Fruit fly (Drosophila melanogaster) whole organism, embryonic: Measurements from ENCODE around the gene Acp65Aa.

Experiments used
- Atf6 ChIP-seq: fragments of 200-800 bp; sonication (Bioruptor generic); IDR thresholded peaks from 2 replicates; pipeline ENCODE4 v1.3.6; 2022; ENCODE audit warnings: missing biosample characterization, missing genetic modification characterization
- Bdp1 ChIP-seq: fragments of 200-800 bp; sonication (Bioruptor generic); optimal IDR thresholded peaks from 3 replicates; lab custom pipeline; 2016; ENCODE audit warnings: missing biosample characterization, missing genetic modification characterization
- CG1024 ChIP-seq: fragments of 200-800 bp; sonication (Bioruptor generic); IDR thresholded peaks from 2 replicates; pipeline ENCODE4 v1.3.6; 2022; ENCODE audit warnings: missing biosample characterization, missing genetic modification characterization
- CG10979 ChIP-seq: fragments of 200-800 bp; sonication (Bioruptor generic); optimal IDR thresholded peaks from 2 replicates; lab custom pipeline; 2018; ENCODE audit warnings: missing biosample characterization, mild to moderate bottlenecking, missing genetic modification characterization, moderate library complexity
- CG11398 ChIP-seq: fragments of 200-800 bp; sonication (Bioruptor generic); optimal IDR thresholded peaks from 2 replicates; lab custom pipeline; 2016; ENCODE audit warnings: missing biosample characterization, missing genetic modification characterization
- CG12104 ChIP-seq: fragments of 200-800 bp; sonication (Bioruptor generic); optimal IDR thresholded peaks from 3 replicates; lab custom pipeline; 2016; ENCODE audit warnings: missing biosample characterization, missing genetic modification characterization
- CG12391 ChIP-seq: fragments of 200-800 bp; sonication (Bioruptor generic); optimal IDR thresholded peaks from 3 replicates; lab custom pipeline; 2018; ENCODE audit warnings: missing biosample characterization, mild to moderate bottlenecking, missing genetic modification characterization, moderate library complexity
- CG13424 ChIP-seq: fragments of 200-800 bp; sonication (Bioruptor generic); optimal IDR thresholded peaks from 2 replicates; lab custom pipeline; 2019; ENCODE audit warnings: missing biosample characterization, mild to moderate bottlenecking, missing genetic modification characterization, moderate library complexity
- CG14050 ChIP-seq: fragments of 200-800 bp; sonication (Bioruptor generic); IDR thresholded peaks from 3 replicates; pipeline ENCODE4 v1.3.6; 2022; ENCODE audit warnings: missing biosample characterization, missing genetic modification characterization
- CG14860 ChIP-seq: fragments of 200-800 bp; sonication (Bioruptor generic); IDR thresholded peaks from 3 replicates; pipeline ENCODE4 v1.3.6; 2022; ENCODE audit warnings: missing biosample characterization, missing genetic modification characterization; ENCODE audit not compliant: partially characterized antibody
- CG17361 ChIP-seq: fragments of 200-800 bp; sonication (Bioruptor generic); IDR thresholded peaks from 3 replicates; pipeline ENCODE4 v1.3.6; 2022; ENCODE audit warnings: missing biosample characterization, missing genetic modification characterization
- CG18262 ChIP-seq: fragments of 200-800 bp; optimal IDR thresholded peaks from 3 replicates; lab custom pipeline; 2019; ENCODE audit warnings: missing biosample characterization, mild to moderate bottlenecking, missing genetic modification characterization, moderate library complexity
- CG3847 ChIP-seq: fragments of 200-800 bp; sonication (Bioruptor generic); IDR thresholded peaks from 2 replicates; pipeline ENCODE4 v1.3.6; 2022; ENCODE audit warnings: missing biosample characterization, missing genetic modification characterization
- CG7372 ChIP-seq: fragments of 200-800 bp; sonication (Bioruptor generic); IDR thresholded peaks from 2 replicates; pipeline ENCODE4 v1.3.6; 2022; ENCODE audit warnings: missing biosample characterization, missing genetic modification characterization
- CG8944 ChIP-seq: fragments of 200-800 bp; sonication (Bioruptor generic); optimal IDR thresholded peaks from 3 replicates; lab custom pipeline; 2016; ENCODE audit warnings: missing biosample characterization, missing genetic modification characterization
- CG9727 ChIP-seq: fragments of 200-800 bp; sonication (Bioruptor generic); optimal IDR thresholded peaks from 3 replicates; lab custom pipeline; 2017; ENCODE audit warnings: missing biosample characterization, mild to moderate bottlenecking, missing genetic modification characterization
- CTCF ChIP-seq: fragments of 200-800 bp; sonication (Bioruptor generic); optimal IDR thresholded peaks from 2 replicates; lab custom pipeline; 2017; ENCODE audit warnings: missing biosample characterization, mild to moderate bottlenecking, missing genetic modification characterization, moderate library complexity
- CoRest ChIP-seq: fragments of 200-800 bp; sonication (Bioruptor generic); optimal IDR thresholded peaks from 3 replicates; lab custom pipeline; 2018; ENCODE audit warnings: missing biosample characterization, mild to moderate bottlenecking, missing genetic modification characterization, moderate library complexity
- Deaf1 ChIP-seq: fragments of 200-800 bp; optimal IDR thresholded peaks from 3 replicates; lab custom pipeline; 2019; ENCODE audit warnings: missing biosample characterization, mild to moderate bottlenecking, missing genetic modification characterization, moderate library complexity
- Ets65A ChIP-seq: fragments of 200-800 bp; sonication (Bioruptor generic); peaks from one replicate; lab custom pipeline; 2016; ENCODE audit warnings: missing biosample characterization, missing genetic modification characterization
- HmgD ChIP-seq: fragments of 200-800 bp; sonication (Bioruptor generic); optimal IDR thresholded peaks from 3 replicates; lab custom pipeline; 2016; ENCODE audit warnings: missing biosample characterization, missing genetic modification characterization
- Mrtf ChIP-seq: fragments of 200-800 bp; sonication (Bioruptor generic); IDR thresholded peaks from 3 replicates; pipeline ENCODE4 v1.3.6; 2022; ENCODE audit warnings: missing biosample characterization, missing genetic modification characterization
- Nf-YB ChIP-seq: fragments of 200-800 bp; sonication (Bioruptor generic); optimal IDR thresholded peaks from 3 replicates; lab custom pipeline; 2019; ENCODE audit warnings: missing biosample characterization, mild to moderate bottlenecking, missing genetic modification characterization, moderate library complexity
- Rx ChIP-seq: fragments of 200-800 bp; sonication (Bioruptor generic); IDR thresholded peaks from 2 replicates; pipeline ENCODE4 v1.3.6; 2022; ENCODE audit warnings: missing biosample characterization, missing genetic modification characterization
- Sox100B ChIP-seq: fragments of 200-800 bp; sonication (Bioruptor generic); optimal IDR thresholded peaks from 3 replicates; lab custom pipeline; 2018; ENCODE audit warnings: missing biosample characterization, mild to moderate bottlenecking, missing genetic modification characterization
- Ssrp ChIP-seq: fragments of 200-800 bp; sonication (Bioruptor generic); optimal IDR thresholded peaks from 2 replicates; lab custom pipeline; 2018; ENCODE audit warnings: missing biosample characterization, mild to moderate bottlenecking, missing genetic modification characterization, moderate library complexity
- bbx ChIP-seq: fragments of 200-800 bp; sonication (Bioruptor generic); IDR thresholded peaks from 2 replicates; pipeline ENCODE4 v1.3.6; 2022; ENCODE audit warnings: missing biosample characterization, missing genetic modification characterization; ENCODE audit not compliant: partially characterized antibody
- cad ChIP-seq: fragments of >200 bp; optimal IDR thresholded peaks from 2 replicates; lab custom pipeline; 2017; ENCODE audit warnings: missing biosample characterization, missing genetic modification characterization
- disco-r ChIP-seq: fragments of 200-800 bp; sonication (Bioruptor generic); optimal IDR thresholded peaks from 2 replicates; lab custom pipeline; 2016; ENCODE audit warnings: missing biosample characterization, missing genetic modification characterization
- dm ChIP-seq: fragments of 200-800 bp; sonication (Bioruptor generic); optimal IDR thresholded peaks from 3 replicates; lab custom pipeline; 2016; ENCODE audit warnings: missing biosample characterization, missing genetic modification characterization
- dmrt11E ChIP-seq: fragments of 200-800 bp; sonication (Bioruptor generic); optimal IDR thresholded peaks from 3 replicates; lab custom pipeline; 2018; ENCODE audit warnings: missing biosample characterization, mild to moderate bottlenecking, missing genetic modification characterization, moderate library complexity
- exex ChIP-seq: fragments of 200-800 bp; sonication (Bioruptor generic); optimal IDR thresholded peaks from 4 replicates; lab custom pipeline; 2018; ENCODE audit warnings: missing biosample characterization, mild to moderate bottlenecking, missing genetic modification characterization, moderate library complexity
- gce ChIP-seq: fragments of 200-800 bp; sonication (Bioruptor generic); IDR thresholded peaks from 3 replicates; pipeline ENCODE4 v1.3.6; 2022; ENCODE audit warnings: missing biosample characterization, missing genetic modification characterization
- gfzf ChIP-seq: fragments of 200-800 bp; sonication (Bioruptor generic); optimal IDR thresholded peaks from 2 replicates; lab custom pipeline; 2016; ENCODE audit warnings: missing biosample characterization, mild to moderate bottlenecking, missing genetic modification characterization, moderate library complexity
- gsb-n ChIP-seq: fragments of 200-800 bp; sonication (Bioruptor generic); optimal IDR thresholded peaks from 3 replicates; lab custom pipeline; 2018; ENCODE audit warnings: missing biosample characterization, mild to moderate bottlenecking, missing genetic modification characterization
- kah ChIP-seq: fragments of 200-800 bp; sonication (Bioruptor generic); optimal IDR thresholded peaks from 2 replicates; lab custom pipeline; 2018; ENCODE audit warnings: missing biosample characterization, mild to moderate bottlenecking, missing genetic modification characterization
- klu ChIP-seq: fragments of 200-800 bp; sonication (Bioruptor generic); IDR thresholded peaks from 2 replicates; pipeline ENCODE4 v1.3.6; 2022; ENCODE audit warnings: missing biosample characterization, missing genetic modification characterization
- lola ChIP-seq, 3 experiments: fragments of >200 bp in 2 of 3; fragments of 200-800 bp in 1 of 3; sonication (Bioruptor generic) in 1 of 3; optimal IDR thresholded peaks; 2 replicates each; lab custom pipeline; 2017 to 2019; ENCODE audit warnings: missing biosample characterization in 3 of 3, missing genetic modification characterization in 3 of 3, mild to moderate bottlenecking in 1 of 3, moderate library complexity in 1 of 3
- nmo ChIP-seq: fragments of 200-800 bp; sonication (Bioruptor generic); optimal IDR thresholded peaks from 2 replicates; lab custom pipeline; 2018; ENCODE audit warnings: missing biosample characterization, mild to moderate bottlenecking, missing genetic modification characterization, moderate library complexity
- pita ChIP-seq: fragments of 200-800 bp; sonication (Bioruptor generic); optimal IDR thresholded peaks from 2 replicates; lab custom pipeline; 2017; ENCODE audit warnings: missing biosample characterization, mild to moderate bottlenecking, missing genetic modification characterization
- prd ChIP-seq, 3 experiments: fragments of >200 bp in 2 of 3; fragments of 200-800 bp in 1 of 3; sonication (Bioruptor generic) in 1 of 3; optimal IDR thresholded peaks in 2 of 3; IDR thresholded peaks in 1 of 3; 2 replicates in 2 of 3; 3 replicates in 1 of 3; pipeline versions ENCODE4 v1.3.6 to Lab custom; 2017 to 2022; ENCODE audit warnings: missing biosample characterization in 1 of 3, missing genetic modification characterization in 1 of 3
- row ChIP-seq: fragments of 200-800 bp; sonication (Bioruptor generic); IDR thresholded peaks from 3 replicates; pipeline ENCODE4 v1.3.6; 2022; ENCODE audit warnings: missing biosample characterization, missing genetic modification characterization
- run ChIP-seq: fragments of 200-800 bp; sonication (Bioruptor generic); optimal IDR thresholded peaks from 3 replicates; lab custom pipeline; 2018; ENCODE audit warnings: missing biosample characterization, mild to moderate bottlenecking, missing genetic modification characterization
- sna ChIP-seq: fragments of 200-800 bp; sonication (Bioruptor generic); IDR thresholded peaks from 2 replicates; pipeline ENCODE4 v1.3.6; 2022; ENCODE audit warnings: missing biosample characterization, missing genetic modification characterization; ENCODE audit not compliant: partially characterized antibody
- sr ChIP-seq: fragments of 200-800 bp; sonication (Bioruptor generic); IDR thresholded peaks from 3 replicates; pipeline ENCODE4 v1.3.6; 2022; ENCODE audit warnings: missing biosample characterization, missing genetic modification characterization
- stc ChIP-seq: fragments of 200-800 bp; sonication (Bioruptor generic); IDR thresholded peaks from 2 replicates; pipeline ENCODE4 v1.3.6; 2022; ENCODE audit warnings: missing biosample characterization, missing genetic modification characterization
- tio ChIP-seq: fragments of 200-800 bp; sonication (Bioruptor generic); optimal IDR thresholded peaks from 2 replicates; lab custom pipeline; 2017; ENCODE audit warnings: missing biosample characterization, missing genetic modification characterization, inconsistent platforms
- tll ChIP-seq, 2 experiments: fragments of 200-800 bp in 1 of 2; fragments of >200 bp in 1 of 2; sonication (Bioruptor generic) in 1 of 2; optimal IDR thresholded peaks; 2 replicates each; lab custom pipeline; 2017 to 2019; ENCODE audit warnings: missing biosample characterization in 2 of 2, missing genetic modification characterization in 2 of 2, mild to moderate bottlenecking in 1 of 2, moderate library complexity in 1 of 2
- unpg ChIP-seq: fragments of 200-800 bp; sonication (Bioruptor generic); optimal IDR thresholded peaks from 3 replicates; lab custom pipeline; 2018; ENCODE audit warnings: missing biosample characterization, mild to moderate bottlenecking, missing genetic modification characterization, moderate library complexity
- vnd ChIP-seq: fragments of 200-800 bp; sonication (Bioruptor generic); IDR thresholded peaks from 3 replicates; pipeline ENCODE4 v1.3.6; 2022; ENCODE audit warnings: missing biosample characterization, missing genetic modification characterization; ENCODE audit not compliant: partially characterized antibody

Acp65Aa gene

DNA sequence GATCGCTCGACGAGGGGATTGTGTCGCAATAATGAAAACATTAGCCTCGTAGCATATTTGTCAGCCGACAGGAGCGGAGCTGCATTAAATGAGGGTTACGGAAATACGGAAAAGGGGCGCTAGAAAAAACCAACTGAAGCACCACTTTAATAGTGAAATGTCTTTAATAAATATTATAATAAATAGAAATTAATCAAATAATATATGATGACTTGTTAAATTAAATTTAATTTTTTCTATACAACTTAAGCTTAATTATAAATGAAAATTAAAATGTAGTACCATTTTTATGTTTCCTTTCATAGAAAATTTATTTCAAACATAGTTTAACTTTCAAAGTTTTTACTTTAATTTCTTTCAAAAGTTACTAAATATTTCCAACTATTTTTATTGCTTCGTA is 9.5 kb upstream of the Acp65Aa start:
- TF ChIP-seq Atf6 (no peak), CTCF (no peak), dm (no peak), CG12104 (GFP tag; lab: Kevin White, UChicago) (no peak), gfzf (GFP tag; lab: Kevin White, UChicago) (no peak), tio (GFP tag; lab: Kevin White, UChicago) (no peak), CG3847 (GFP tag; lab: Robert Waterston, UW) (no peak), CG11398 (GFP tag; lab: Kevin White, UChicago) (no peak), CoRest (tag; lab: Kevin White, UChicago) (no peak), unpg (GFP tag; lab: Kevin White, UChicago) (no peak), Bdp1 (no peak), gce (GFP tag; lab: Robert Waterston, UW) (no peak), CG17361 (GFP tag; lab: Robert Waterston, UW) (no peak; the same call in 2 of the 3 replicates), dmrt11E (tag; lab: Kevin White, UChicago) (peak; percentile 63), CG14860 (GFP tag; lab: Robert Waterston, UW) (no peak), Mrtf (GFP tag; lab: Robert Waterston, UW) (0 out of 3 replicates have a peak, but pooled peaks have one; percentile 36), CG10979 (tag; lab: Kevin White, UChicago) (peak; percentile 37), CG7372 (no peak), exex (tag; lab: Kevin White, UChicago) (no peak), CG13424 (tag; lab: Kevin White, UChicago) (peak; percentile 20), bbx (GFP tag; lab: Robert Waterston, UW) (no peak), nmo (peak; percentile 46), CG12391 (tag; lab: Kevin White, UChicago) (peak; percentile 28), lola (GFP tag; optimal IDR thresholded peaks at IDR 0.05; lab: Kevin White, UChicago) (peak in 1 of 3 experiments; percentile 71), Ssrp (tag; lab: Kevin White, UChicago) (peak; percentile 34), CG14050 (no peak), sr (GFP tag; lab: Robert Waterston, UW) (no peak), klu (no peak), row (GFP tag; lab: Robert Waterston, UW) (peak; percentile 39; the same call in 2 of the 3 replicates), Deaf1 (tag; lab: Kevin White, UChicago) (no peak), Rx (GFP tag; lab: Robert Waterston, UW) (no peak), Sox100B (GFP tag; lab: Kevin White, UChicago) (no peak), gsb-n (tag; lab: Kevin White, UChicago) (peak; percentile 58), cad (GFP tag; lab: Kevin White, UChicago) (no peak), prd (optimal IDR thresholded peaks at IDR 0.05; lab: Kevin White, UChicago) (no peak), prd (GFP tag; IDR thresholded peaks at IDR 0.05; lab: Robert Waterston, UW) (0 out of 3 replicates have a peak, but pooled peaks have one; percentile 11), HmgD (GFP tag; lab: Kevin White, UChicago) (no peak), sna (GFP tag; lab: Robert Waterston, UW) (no peak), Ets65A (peak; percentile 65), CG1024 (GFP tag; lab: Robert Waterston, UW) (no peak), tll (GFP tag; optimal IDR thresholded peaks at IDR 0.05; lab: Kevin White, UChicago) (no peak), run (tag; lab: Kevin White, UChicago) (no peak), CG18262 (peak; percentile 69), kah (GFP tag; lab: Kevin White, UChicago) (no peak), disco-r (GFP tag; lab: Kevin White, UChicago) (no peak), Nf-YB (GFP tag; lab: Kevin White, UChicago) (no peak), pita (GFP tag; lab: Kevin White, UChicago) (no peak), CG8944 (GFP tag; lab: Kevin White, UChicago) (no peak), CG9727 (no peak), stc (GFP tag; lab: Robert Waterston, UW) (no peak), vnd (GFP tag; lab: Robert Waterston, UW) (no peak)
